Worm (Caenorhabditis elegans) whole organism, young adult: ENCODE results near the gene srd-38.

Experiments
- B0336.3 ChIP-seq: fragments of 200-800 bp; sonication (Bioruptor generic); IDR thresholded peaks from 2 replicates; pipeline ENCODE4 v1.3.6; 2022; ENCODE audit warnings: missing genetic modification characterization, missing compliant biosample characterization
- D2030.7 ChIP-seq: fragments of 200-800 bp; sonication (Bioruptor generic); IDR thresholded peaks from 2 replicates; pipeline ENCODE4 v1.3.6; 2022; ENCODE audit warnings: missing genetic modification reagents, missing genetic modification characterization, missing compliant biosample characterization
- F10E7.11 ChIP-seq: sonication (generic microtip); optimal IDR thresholded peaks from 2 replicates; lab custom pipeline; 2017; ENCODE audit warnings: mild to moderate bottlenecking, missing genetic modification characterization, moderate library complexity, missing compliant biosample characterization
- F39B2.1 ChIP-seq: fragments of 200-800 bp; sonication (Bioruptor generic); IDR thresholded peaks from 2 replicates; pipeline ENCODE4 v1.3.6; 2022; ENCODE audit warnings: missing genetic modification reagents, missing genetic modification characterization, missing compliant biosample characterization
- F52B5.7 ChIP-seq: sonication (generic microtip); optimal IDR thresholded peaks from 2 replicates; lab custom pipeline; 2016; ENCODE audit warnings: mild to moderate bottlenecking, missing genetic modification characterization, missing compliant biosample characterization
- K12H6.12 ChIP-seq: fragments of 200-800 bp; sonication (Bioruptor generic); optimal IDR thresholded peaks from 2 replicates; lab custom pipeline; 2018; ENCODE audit warnings: mild to moderate bottlenecking, missing genetic modification characterization, missing compliant biosample characterization
- T07F8.4 ChIP-seq: sonication (generic microtip); optimal IDR thresholded peaks from 2 replicates; lab custom pipeline; 2016; ENCODE audit warnings: mild to moderate bottlenecking, missing genetic modification characterization, moderate library complexity, missing compliant biosample characterization
- Y53G8AR.9 ChIP-seq: fragments of 200-800 bp; sonication (Bioruptor generic); conservative IDR thresholded peaks from 2 replicates; pipeline ENCODE4 v1.3.6; 2022; ENCODE audit warnings: missing genetic modification reagents, missing genetic modification characterization, missing compliant biosample characterization
- Y56A3A.18 ChIP-seq: fragments of 200-800 bp; sonication (Bioruptor generic); IDR thresholded peaks from 2 replicates; pipeline ENCODE4 v1.3.6; 2022; ENCODE audit warnings: missing genetic modification reagents, missing genetic modification characterization, missing compliant biosample characterization
- ZK185.1 ChIP-seq: sonication (generic microtip); optimal IDR thresholded peaks from 2 replicates; lab custom pipeline; 2016; ENCODE audit warnings: mild to moderate bottlenecking, missing genetic modification characterization, missing compliant biosample characterization; ENCODE audit not compliant: poor library complexity, severe bottlenecking
- ama-1 ChIP-seq, 3 experiments: fragments of 150-350 bp in 1 of 3; sonication (generic microtip) in 2 of 3; optimal IDR thresholded peaks; 2 replicates each; lab custom pipeline; 2014 to 2018; ENCODE audit warnings: missing biosample characterization in 2 of 3, missing genetic modification characterization in 2 of 3, missing genetic modification reagents in 2 of 3
- aptf-3 ChIP-seq: fragments of 200-800 bp; sonication (Bioruptor generic); IDR thresholded peaks from 2 replicates; pipeline ENCODE4 v1.3.6; 2022; ENCODE audit warnings: missing genetic modification characterization, missing compliant biosample characterization
- attf-5 ChIP-seq: fragments of 200-800 bp; sonication (Bioruptor generic); optimal IDR thresholded peaks from 2 replicates; lab custom pipeline; 2018; ENCODE audit warnings: mild to moderate bottlenecking, missing genetic modification characterization, missing compliant biosample characterization
- cebp-1 ChIP-seq, 2 experiments: fragments of 200-800 bp in 1 of 2; sonication (Bioruptor generic) in 1 of 2; sonication (generic microtip) in 1 of 2; IDR thresholded peaks in 1 of 2; optimal IDR thresholded peaks in 1 of 2; 2 replicates each; pipeline versions ENCODE4 v1.3.6 to Lab custom; 2017 to 2022; ENCODE audit warnings: missing compliant biosample characterization in 2 of 2, missing genetic modification characterization in 2 of 2, mild to moderate bottlenecking in 1 of 2, missing genetic modification reagents in 1 of 2, moderate library complexity in 1 of 2
- ceh-58 ChIP-seq: fragments of 200-800 bp; sonication (Bioruptor generic); IDR thresholded peaks from 2 replicates; pipeline ENCODE4 v1.3.6; 2022; ENCODE audit warnings: missing genetic modification characterization, missing compliant biosample characterization
- die-1 ChIP-seq: sonication (generic microtip); optimal IDR thresholded peaks from 2 replicates; lab custom pipeline; 2016; ENCODE audit warnings: missing genotype, mild to moderate bottlenecking, missing genetic modification characterization, missing compliant biosample characterization
- egl-18 ChIP-seq: fragments of 200-800 bp; sonication (Bioruptor generic); IDR thresholded peaks from 2 replicates; pipeline ENCODE4 v1.3.6; 2022; ENCODE audit warnings: missing genetic modification reagents, missing genetic modification characterization, missing compliant biosample characterization
- ets-4 ChIP-seq: fragments of 200-800 bp; sonication (Bioruptor generic); optimal IDR thresholded peaks from 2 replicates; lab custom pipeline; 2018; ENCODE audit warnings: mild to moderate bottlenecking, missing genetic modification characterization, missing compliant biosample characterization
- hlh-12 ChIP-seq: sonication (generic microtip); optimal IDR thresholded peaks from 2 replicates; lab custom pipeline; 2016; ENCODE audit warnings: missing genetic modification characterization, missing compliant biosample characterization
- hmg-1.2 ChIP-seq: fragments of 200-800 bp; sonication (Bioruptor generic); IDR thresholded peaks from 2 replicates; pipeline ENCODE4 v1.3.6; 2022; ENCODE audit warnings: missing genetic modification reagents, missing genetic modification characterization, missing compliant biosample characterization
- let-607 ChIP-seq, 2 experiments: fragments of 200-800 bp in 1 of 2; sonication (Bioruptor generic) in 1 of 2; sonication (generic microtip) in 1 of 2; optimal IDR thresholded peaks; 2 replicates each; lab custom pipeline; 2016 to 2018; ENCODE audit warnings: mild to moderate bottlenecking in 2 of 2, missing compliant biosample characterization in 2 of 2, missing genetic modification characterization in 2 of 2, moderate library complexity in 2 of 2, missing genotype in 1 of 2
- lin-40 ChIP-seq: sonication (generic microtip); optimal IDR thresholded peaks from 2 replicates; lab custom pipeline; 2016; ENCODE audit warnings: missing genetic modification characterization, mild to moderate bottlenecking, missing compliant biosample characterization, missing genotype, missing genetic modification reagents
- madf-10 ChIP-seq: sonication (generic microtip); optimal IDR thresholded peaks from 2 replicates; lab custom pipeline; 2016; ENCODE audit warnings: mild to moderate bottlenecking, missing genetic modification characterization, missing compliant biosample characterization
- mel-28 ChIP-seq: sonication (generic microtip); optimal IDR thresholded peaks from 2 replicates; lab custom pipeline; 2016; ENCODE audit warnings: borderline replicate concordance, mild to moderate bottlenecking, missing genetic modification characterization, missing compliant biosample characterization
- mes-4 ChIP-seq: sonication (generic microtip); optimal IDR thresholded peaks from 2 replicates; lab custom pipeline; 2016; ENCODE audit warnings: missing genotype, missing genetic modification characterization, missing compliant biosample characterization
- nfya-1 ChIP-seq: sonication (generic microtip); optimal IDR thresholded peaks from 2 replicates; lab custom pipeline; 2017; ENCODE audit warnings: antibody characterized with exemption, missing compliant biosample characterization, missing genetic modification characterization, borderline replicate concordance; ENCODE audit not compliant: insufficient read depth
- nfya-2 ChIP-seq: fragments of 200-800 bp; sonication (Bioruptor generic); IDR thresholded peaks from 2 replicates; pipeline ENCODE4 v1.3.6; 2022; ENCODE audit warnings: missing genetic modification reagents, missing genetic modification characterization, missing compliant biosample characterization
- nhr-80 ChIP-seq: sonication (generic microtip); optimal IDR thresholded peaks from 2 replicates; lab custom pipeline; 2016; ENCODE audit warnings: missing genetic modification characterization, missing compliant biosample characterization
- pbrm-1 ChIP-seq: fragments of 200-800 bp; sonication (Bioruptor generic); IDR thresholded peaks from 2 replicates; pipeline ENCODE4 v1.3.6; 2022; ENCODE audit warnings: missing genetic modification reagents, missing genetic modification characterization, missing compliant biosample characterization
- rcor-1 ChIP-seq: fragments of 200-800 bp; sonication (Bioruptor generic); IDR thresholded peaks from 2 replicates; pipeline ENCODE4 v1.3.6; 2022; ENCODE audit warnings: missing genetic modification reagents, missing genetic modification characterization, missing compliant biosample characterization
- rec-8 ChIP-seq, 2 experiments: sonication (generic microtip); optimal IDR thresholded peaks; 2 replicates each; lab custom pipeline; 2016; ENCODE audit warnings: mild to moderate bottlenecking in 2 of 2, missing genetic modification characterization in 2 of 2, missing genetic modification reagents in 2 of 2, missing genotype in 2 of 2, missing biosample characterization in 1 of 2, missing compliant biosample characterization in 1 of 2, moderate library complexity in 1 of 2
- snpc-1.3 ChIP-seq: sonication (generic microtip); optimal IDR thresholded peaks from 2 replicates; lab custom pipeline; 2017; ENCODE audit warnings: missing genetic modification characterization, mild to moderate bottlenecking, missing compliant biosample characterization, antibody characterized with exemption, moderate library complexity, missing genotype, missing genetic modification reagents; ENCODE audit not compliant: insufficient read depth
- snpc-3.4 ChIP-seq: sonication (generic microtip); optimal IDR thresholded peaks from 2 replicates; lab custom pipeline; 2017; ENCODE audit warnings: missing genetic modification characterization, mild to moderate bottlenecking, missing compliant biosample characterization, antibody characterized with exemption, moderate library complexity, missing genotype, missing genetic modification reagents
- snpc-4 ChIP-seq, 5 experiments: fragments of 150-350 bp in 1 of 5; sonication (generic microtip) in 4 of 5; optimal IDR thresholded peaks; 2 replicates each; lab custom pipeline; 2014 to 2018; ENCODE audit warnings: missing genetic modification characterization in 5 of 5, missing biosample characterization in 3 of 5, antibody characterized with exemption in 2 of 5, mild to moderate bottlenecking in 2 of 5, missing compliant biosample characterization in 2 of 5, missing genotype in 2 of 5, moderate library complexity in 2 of 5, missing genetic modification reagents in 1 of 5
- tbp1 ChIP-seq: fragments of 200-800 bp; sonication (Bioruptor generic); optimal IDR thresholded peaks from 2 replicates; lab custom pipeline; 2018; ENCODE audit warnings: mild to moderate bottlenecking, missing genetic modification characterization, missing compliant biosample characterization
- tbx-9 ChIP-seq: sonication (generic microtip); optimal IDR thresholded peaks from 2 replicates; lab custom pipeline; 2016; ENCODE audit warnings: borderline replicate concordance, missing genetic modification characterization, inconsistent platforms, missing compliant biosample characterization
- unc-62 ChIP-seq: fragments of 150-350 bp; optimal IDR thresholded peaks from 2 replicates; lab custom pipeline; 2014; ENCODE audit warnings: missing biosample characterization, missing genetic modification reagents, missing genetic modification characterization
- zfh-2 ChIP-seq: fragments of 200-800 bp; sonication (Bioruptor generic); conservative IDR thresholded peaks from 2 replicates; pipeline ENCODE4 v1.3.6; 2022; ENCODE audit warnings: missing genetic modification reagents, missing genetic modification characterization, missing compliant biosample characterization
- ztf-18 ChIP-seq: sonication (generic microtip); optimal IDR thresholded peaks from 2 replicates; lab custom pipeline; 2016; ENCODE audit warnings: missing genotype, mild to moderate bottlenecking, missing genetic modification characterization, missing compliant biosample characterization
- ztf-22 ChIP-seq: fragments of 200-800 bp; sonication (Bioruptor generic); optimal IDR thresholded peaks from 2 replicates; lab custom pipeline; 2018; ENCODE audit warnings: mild to moderate bottlenecking, missing genetic modification characterization, moderate library complexity, missing compliant biosample characterization

Gene srd-38

ce11 chrX:13251354-13251843 lies 40.2 kb upstream of the srd-38 start (continued):
- no peak for TF ChIP-seq mes-4 (tag; lab: Kevin White, UChicago)
- peak; percentile 48 for TF ChIP-seq lin-40 (tag; lab: Kevin White, UChicago)
- TF ChIP-seq hlh-12 (tag; lab: Kevin White, UChicago), result no peak
- peak; percentile 71; the same call in 1 of the 2 replicates for TF ChIP-seq hmg-1.2
- no peak for TF ChIP-seq nfya-2 (GFP tag; lab: Robert Waterston, UW)
- peak; percentile 61 for TF ChIP-seq K12H6.12 (tag; lab: Kevin White, UChicago)
- TF ChIP-seq ceh-58, result no peak
- TF ChIP-seq cebp-1 (GFP tag; IDR thresholded peaks at IDR 0.05; lab: Robert Waterston, UW), result no peak
- peak; percentile 60 for TF ChIP-seq cebp-1 (tag; optimal IDR thresholded peaks at IDR 0.05; lab: Kevin White, UChicago)

ce11 chrX:13251914-13252434 lies 39.6 kb upstream of the srd-38 start, which contains the start of gene nhr-32:
TSS of gene nhr-32 (plus strand) at chrX:13251964.
- TF ChIP-seq ama-1 (optimal IDR thresholded peaks at IDR 0.05; lab: Kevin White, UChicago), result no peak
- TF ChIP-seq ama-1 (GFP tag; optimal IDR thresholded peaks at IDR 0.05; lab: Kevin White, UChicago), result no peak
- no peak for TF ChIP-seq ceh-58
- no peak for TF ChIP-seq T07F8.4 (tag; lab: Kevin White, UChicago)
- no peak for TF ChIP-seq tbx-9
- no peak for TF ChIP-seq B0336.3 (GFP tag; lab: Robert Waterston, UW)
- TF ChIP-seq F10E7.11, result no peak
- no peak for TF ChIP-seq F52B5.7
- no peak for TF ChIP-seq nfya-1 (tag; lab: Kevin White, UChicago)
- TF ChIP-seq aptf-3 (GFP tag; lab: Robert Waterston, UW), result no peak
- TF ChIP-seq attf-5 (GFP tag; lab: Kevin White, UChicago), result no peak
- TF ChIP-seq Y56A3A.18 (GFP tag; lab: Robert Waterston, UW), result no peak
- no peak for TF ChIP-seq Y53G8AR.9
- no peak for TF ChIP-seq zfh-2 (GFP tag; lab: Robert Waterston, UW)
- TF ChIP-seq rcor-1 (GFP tag; lab: Robert Waterston, UW), result no peak
- no peak for TF ChIP-seq F39B2.1
- TF ChIP-seq, all 124 proteins: peak for 0

ce11 chrX:13257577-13257976 lies 34.0 kb upstream of the srd-38 start, which contains the start of gene K08H2.10:
TSS of gene K08H2.10 (plus strand) at chrX:13257806.
- TF ChIP-seq ztf-22 (GFP tag; lab: Kevin White, UChicago) (peak; percentile 2), unc-62 (peak; percentile 21), ets-4 (peak; percentile 68), tbp1 (GFP tag; lab: Kevin White, UChicago) (peak; percentile 33), rec-8 (tag; optimal IDR thresholded peaks at IDR 0.05; lab: Kevin White, UChicago) (no peak), mel-28 (no peak), zfh-2 (GFP tag; lab: Robert Waterston, UW) (no peak), let-607 (tag; optimal IDR thresholded peaks at IDR 0.05; lab: Kevin White, UChicago) (peak in 1 of 2 experiments; percentile 30), nhr-80 (tag; lab: Kevin White, UChicago) (peak; percentile 93)

- TF ChIP-seq die-1 (tag; lab: Kevin White, UChicago) (peak; percentile 74), egl-18 (0 out of 2 replicates have a peak, but pooled peaks have one; percentile 16), ztf-18 (tag; lab: Kevin White, UChicago) (peak; percentile 10), ZK185.1 (tag; lab: Kevin White, UChicago) (peak; percentile 10), pbrm-1 (GFP tag; lab: Robert Waterston, UW) (peak; percentile 58; the same call in 1 of the 2 replicates), madf-10 (peak; percentile 31), snpc-1.3 (peak; percentile 27), D2030.7 (GFP tag; lab: Robert Waterston, UW) (0 out of 2 replicates have a peak, but pooled peaks have one; percentile 16), snpc-3.4 (tag; lab: Kevin White, UChicago) (peak; percentile 37), tbp1 (GFP tag; lab: Kevin White, UChicago) (peak; percentile 86), snpc-4 (GFP tag; optimal IDR thresholded peaks at IDR 0.05; lab: Kevin White, UChicago) (peak; percentile 68), snpc-4 (tag; optimal IDR thresholded peaks at IDR 0.05; lab: Kevin White, UChicago) (peak in 3 of 4 experiments; percentile 63 to 91 (median 86))
Measured at ce11 chrX:13261037-13261592, 30.5 kb upstream of the srd-38 start.
